Fruit fly (Drosophila melanogaster): Measurements from ENCODE around the gene Gr63a.

DNA sequence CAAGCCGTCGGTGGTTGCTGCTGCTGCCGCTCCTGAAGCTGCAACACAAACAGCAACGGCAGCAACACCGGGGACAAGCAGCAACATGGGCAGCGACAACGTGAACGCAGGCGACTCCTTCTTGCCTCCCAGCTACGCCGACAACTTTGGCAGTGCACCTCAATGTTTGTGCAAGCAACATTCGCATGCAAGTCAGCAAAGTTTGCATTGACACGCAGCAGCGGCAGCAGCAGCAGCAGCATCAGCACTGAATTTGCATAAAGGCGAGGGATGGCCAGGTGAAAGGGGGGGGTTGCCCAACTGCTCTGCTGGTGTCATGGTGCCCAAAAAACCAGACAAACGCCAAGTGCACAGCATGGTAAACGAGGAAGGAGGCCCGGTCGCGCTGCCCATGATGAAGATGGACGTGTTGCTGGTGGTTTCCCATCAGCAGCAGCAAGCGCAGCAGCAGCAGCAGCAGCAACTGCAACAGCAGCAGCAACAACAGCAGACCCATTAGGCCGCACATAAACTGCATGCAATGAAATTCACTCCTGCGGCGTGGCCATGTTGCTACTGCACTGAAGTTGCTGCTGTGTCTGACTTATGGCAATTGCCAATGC is 31.0 kb downstream of the Gr63a start:
- TF ChIP-seq EcR (GFP tag; optimal IDR thresholded peaks at IDR 0.05) (no peak), CG4496 (GFP tag; IDR thresholded peaks at IDR 0.05) (no peak)

Data from whole organism, pupa.